Fruit fly (Drosophila melanogaster): ENCODE data around the gene Rab1.
A peak's percentile ranks its signal among the peaks of the same experiment; 100 is the strongest.

Gene Rab1

DNA sequence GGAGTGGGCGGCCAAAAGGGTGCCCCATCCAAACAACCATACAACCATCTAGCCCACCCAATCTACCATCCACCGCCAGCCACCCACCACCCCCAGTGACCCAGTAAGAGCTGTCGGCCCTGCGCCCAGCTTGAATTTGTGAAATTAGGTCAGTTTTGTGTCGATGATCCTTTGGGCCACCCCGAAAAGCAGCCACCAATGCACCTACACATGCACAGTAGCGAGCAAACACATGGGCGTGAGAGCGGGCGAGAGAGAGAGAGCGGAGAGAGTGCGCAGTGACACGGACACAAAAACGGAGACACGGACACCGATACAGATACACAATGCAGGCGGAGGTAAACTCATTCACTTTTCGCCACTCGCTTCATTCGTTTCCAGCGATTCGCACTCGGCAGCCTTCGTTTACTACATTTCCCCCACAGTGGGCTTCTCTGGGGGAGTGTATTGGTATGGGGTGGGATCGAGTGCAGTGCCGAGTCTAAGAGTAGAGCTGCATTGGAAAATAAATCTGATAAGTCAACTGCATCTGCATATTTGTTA lies 20.3 kb upstream of the Rab1 start:
- TF ChIP-seq disco-r (GFP tag; optimal IDR thresholded peaks at IDR 0.05) (no peak), hkb (optimal IDR thresholded peaks at IDR 0.05) (no peak), hkb (GFP tag; IDR thresholded peaks at IDR 0.05) (peak; percentile 42; the same call in 1 of the 2 replicates), zen2 (GFP tag; IDR thresholded peaks at IDR 0.05; ENCODE audit: partially characterized antibody) (no peak), CG4360 (GFP tag; IDR thresholded peaks at IDR 0.05) (no peak), stwl (tag; optimal IDR thresholded peaks at IDR 0.05) (no peak), ci (GFP tag; IDR thresholded peaks at IDR 0.05) (no peak), prd (optimal IDR thresholded peaks at IDR 0.05) (no peak), prd (GFP tag; IDR thresholded peaks at IDR 0.05) (no peak), CG10274 (GFP tag; optimal IDR thresholded peaks at IDR 0.05) (no peak), Bgb (GFP tag; IDR thresholded peaks at IDR 0.05; ENCODE audit: partially characterized antibody) (no peak), crp (GFP tag; optimal IDR thresholded peaks at IDR 0.05) (no peak), ewg (GFP tag; optimal IDR thresholded peaks at IDR 0.05) (peak; percentile 84), CG6813 (GFP tag; optimal IDR thresholded peaks at IDR 0.05) (no peak), CG15479 (GFP tag; optimal IDR thresholded peaks at IDR 0.05) (no peak), kah (GFP tag; optimal IDR thresholded peaks at IDR 0.05) (no peak), Awh (GFP tag; IDR thresholded peaks at IDR 0.05) (no peak), Abd-B (GFP tag; optimal IDR thresholded peaks at IDR 0.05) (no peak), CG8944 (GFP tag; optimal IDR thresholded peaks at IDR 0.05) (no peak), Trl (optimal IDR thresholded peaks at IDR 0.05) (peak; percentile 73), Trl (GFP tag; optimal IDR thresholded peaks at IDR 0.05) (no peak), Bdp1 (GFP tag; optimal IDR thresholded peaks at IDR 0.05) (no peak), CG33213 (GFP tag; optimal IDR thresholded peaks at IDR 0.05) (no peak), CG34422 (GFP tag; IDR thresholded peaks at IDR 0.05) (0 out of 3 replicates have a peak, but pooled peaks have one; percentile 19), hth (optimal IDR thresholded peaks at IDR 0.05) (no peak), Nf-YC (tag; optimal IDR thresholded peaks at IDR 0.05) (no peak), CkIIα-i1 (GFP tag; IDR thresholded peaks at IDR 0.05) (no peak), Mad (GFP tag; optimal IDR thresholded peaks at IDR 0.05) (no peak), Spps (tag; optimal IDR thresholded peaks at IDR 0.05) (no peak), Deaf1 (tag; optimal IDR thresholded peaks at IDR 0.05) (peak; percentile 93), tx (GFP tag; optimal IDR thresholded peaks at IDR 0.05) (no peak), CG8359 (GFP tag; optimal IDR thresholded peaks at IDR 0.05; ENCODE audit: borderline replicate concordance) (no peak), CG2712 (tag; optimal IDR thresholded peaks at IDR 0.05) (no peak), HHEX (GFP tag; optimal IDR thresholded peaks at IDR 0.05) (no peak), pfk (GFP tag; optimal IDR thresholded peaks at IDR 0.05) (no peak), abd-A (tag; optimal IDR thresholded peaks at IDR 0.05) (peak; percentile 49), CG34224 (GFP tag; IDR thresholded peaks at IDR 0.05; ENCODE audit: partially characterized antibody) (no peak), zfh1 (GFP tag; IDR thresholded peaks at IDR 0.05) (no peak), Sry-β (GFP tag; optimal IDR thresholded peaks at IDR 0.05) (no peak), Meics (GFP tag; optimal IDR thresholded peaks at IDR 0.05) (no peak), Fer3 (tag; optimal IDR thresholded peaks at IDR 0.05) (no peak), CG17359 (tag; optimal IDR thresholded peaks at IDR 0.05) (no peak), gcm (GFP tag; optimal IDR thresholded peaks at IDR 0.05) (no peak), CG12659 (GFP tag; optimal IDR thresholded peaks at IDR 0.05) (no peak), chif (GFP tag; optimal IDR thresholded peaks at IDR 0.05) (no peak), kay (GFP tag; optimal IDR thresholded peaks at IDR 0.05) (no peak), CG2678 (tag; optimal IDR thresholded peaks at IDR 0.05) (no peak), nerfin-1 (tag; optimal IDR thresholded peaks at IDR 0.05) (peak; percentile 67), chinmo (GFP tag; IDR thresholded peaks at IDR 0.05; ENCODE audit: partially characterized antibody) (peak; percentile 80; the same call in 1 of the 4 replicates), CG32772 (GFP tag; IDR thresholded peaks at IDR 0.05) (no peak), z (GFP tag; IDR thresholded peaks at IDR 0.05) (0 out of 3 replicates have a peak, but pooled peaks have one; percentile 50)

All from whole organism, embryonic.